Fruit fly (Drosophila melanogaster): ENCODE measurements around the gene CG4650.

- TF ChIP-seq ttk (optimal IDR thresholded peaks at IDR 0.05) (no peak), Sin3A (optimal IDR thresholded peaks at IDR 0.05) (no peak)
Measured at dm6 chr2L:14760467-14760866, 14.3 kb downstream of the CG4650 start, which contains the start of gene CG4691.
